Fruit fly (Drosophila melanogaster): ENCODE data around the gene Mps1.

Mps1 gene

dm6 chr3R:17682244-17682773, 11.2 kb downstream of the Mps1 start, which contains the start of the genes alt and CG7655 (continued):
- TF ChIP-seq ERR (GFP tag; optimal IDR thresholded peaks at IDR 0.05): no peak
- TF ChIP-seq hth (optimal IDR thresholded peaks at IDR 0.05): no peak
- TF ChIP-seq Xbp1 (GFP tag; optimal IDR thresholded peaks at IDR 0.05): peak; percentile 43
- no peak for TF ChIP-seq CG2129 (GFP tag; IDR thresholded peaks at IDR 0.05; ENCODE audit: partially characterized antibody)
- no peak for TF ChIP-seq gce (GFP tag; IDR thresholded peaks at IDR 0.05)
- no peak for TF ChIP-seq Nf-YA (GFP tag; IDR thresholded peaks at IDR 0.05)
- TF ChIP-seq CG4328 (GFP tag; optimal IDR thresholded peaks at IDR 0.05): no peak
- peak; percentile 91 for TF ChIP-seq Vsx1 (GFP tag; optimal IDR thresholded peaks at IDR 0.05)
- no peak for TF ChIP-seq CG3995 (GFP tag; optimal IDR thresholded peaks at IDR 0.05)
- no peak for TF ChIP-seq jing (GFP tag; optimal IDR thresholded peaks at IDR 0.05)
- TF ChIP-seq CG1647 (GFP tag; optimal IDR thresholded peaks at IDR 0.05): no peak
- TF ChIP-seq ftz-f1 (GFP tag; optimal IDR thresholded peaks at IDR 0.05): peak; percentile 72
- TF ChIP-seq Gug (GFP tag; IDR thresholded peaks at IDR 0.05): no peak
- no peak for TF ChIP-seq CG10462 (GFP tag; optimal IDR thresholded peaks at IDR 0.05)
- no peak for TF ChIP-seq Doc2 (GFP tag; IDR thresholded peaks at IDR 0.05)
- no peak for TF ChIP-seq mirr (GFP tag; optimal IDR thresholded peaks at IDR 0.05)
- TF ChIP-seq wdn (GFP tag; IDR thresholded peaks at IDR 0.05): no peak
- no peak for TF ChIP-seq CG11504 (tag; optimal IDR thresholded peaks at IDR 0.05)
- TF ChIP-seq CoRest (tag; optimal IDR thresholded peaks at IDR 0.05): peak; percentile 34
- no peak for TF ChIP-seq dati (GFP tag; IDR thresholded peaks at IDR 0.05)
- TF ChIP-seq CG12391 (tag; optimal IDR thresholded peaks at IDR 0.05): peak; percentile 50
- TF ChIP-seq Awh (GFP tag; IDR thresholded peaks at IDR 0.05): no peak
- TF ChIP-seq tin (GFP tag; optimal IDR thresholded peaks at IDR 0.05): peak; percentile 22
- no peak for TF ChIP-seq Fer3 (tag; optimal IDR thresholded peaks at IDR 0.05)
- TF ChIP-seq zf30C (GFP tag; optimal IDR thresholded peaks at IDR 0.05): no peak
- peak; percentile 58 for TF ChIP-seq her (GFP tag; optimal IDR thresholded peaks at IDR 0.05)
- TF ChIP-seq emc (GFP tag; optimal IDR thresholded peaks at IDR 0.05): no peak
- peak; percentile 54 for TF ChIP-seq Dek (tag; optimal IDR thresholded peaks at IDR 0.05)
- TF ChIP-seq CG7357 (GFP tag; IDR thresholded peaks at IDR 0.05): no peak
- TF ChIP-seq toy (GFP tag; IDR thresholded peaks at IDR 0.05): no peak
- no peak for TF ChIP-seq CG6272 (GFP tag; IDR thresholded peaks at IDR 0.05)
- TF ChIP-seq CG18764 (GFP tag; optimal IDR thresholded peaks at IDR 0.05): no peak
- TF ChIP-seq sqz (GFP tag; optimal IDR thresholded peaks at IDR 0.05): no peak
- TF ChIP-seq CG30431 (GFP tag; optimal IDR thresholded peaks at IDR 0.05): no peak
- no peak for TF ChIP-seq sob (GFP tag; IDR thresholded peaks at IDR 0.05)
- TF ChIP-seq PHDP (tag; optimal IDR thresholded peaks at IDR 0.05): no peak
- TF ChIP-seq Jarid2 (GFP tag; optimal IDR thresholded peaks at IDR 0.05): no peak
- TF ChIP-seq zfh2 (GFP tag; optimal IDR thresholded peaks at IDR 0.05): peak; percentile 5
- TF ChIP-seq CG17829 (tag; optimal IDR thresholded peaks at IDR 0.05): peak; percentile 73
- peak; percentile 15 for TF ChIP-seq gem (tag; optimal IDR thresholded peaks at IDR 0.05)
- peak; percentile 0 for TF ChIP-seq Hand (GFP tag; optimal IDR thresholded peaks at IDR 0.05)
- TF ChIP-seq ham (GFP tag; IDR thresholded peaks at IDR 0.05): no peak
- TF ChIP-seq CG10543 (GFP tag; optimal IDR thresholded peaks at IDR 0.05): peak; percentile 28
- TF ChIP-seq Ravus (GFP tag; IDR thresholded peaks at IDR 0.05): no peak
- no peak for TF ChIP-seq run (tag; optimal IDR thresholded peaks at IDR 0.05)
- TF ChIP-seq chn (GFP tag; optimal IDR thresholded peaks at IDR 0.05): no peak
- no peak for TF ChIP-seq Bdp1 (GFP tag; optimal IDR thresholded peaks at IDR 0.05)
- TF ChIP-seq dpn (GFP tag; optimal IDR thresholded peaks at IDR 0.05): peak; percentile 11 to 17
- TF ChIP-seq Hr39 (optimal IDR thresholded peaks at IDR 0.05): no peak
- peak; percentile 41 for TF ChIP-seq psq (GFP tag; optimal IDR thresholded peaks at IDR 0.05)
- TF ChIP-seq hbn (GFP tag; IDR thresholded peaks at IDR 0.05; ENCODE audit: partially characterized antibody): no peak
- no peak for TF ChIP-seq CG31441 (GFP tag; IDR thresholded peaks at IDR 0.05)
- TF ChIP-seq CG4707 (GFP tag; optimal IDR thresholded peaks at IDR 0.05): no peak
